Worm (Caenorhabditis elegans): Measurements from ENCODE around the gene K09F5.1.

Gene K09F5.1

DNA sequence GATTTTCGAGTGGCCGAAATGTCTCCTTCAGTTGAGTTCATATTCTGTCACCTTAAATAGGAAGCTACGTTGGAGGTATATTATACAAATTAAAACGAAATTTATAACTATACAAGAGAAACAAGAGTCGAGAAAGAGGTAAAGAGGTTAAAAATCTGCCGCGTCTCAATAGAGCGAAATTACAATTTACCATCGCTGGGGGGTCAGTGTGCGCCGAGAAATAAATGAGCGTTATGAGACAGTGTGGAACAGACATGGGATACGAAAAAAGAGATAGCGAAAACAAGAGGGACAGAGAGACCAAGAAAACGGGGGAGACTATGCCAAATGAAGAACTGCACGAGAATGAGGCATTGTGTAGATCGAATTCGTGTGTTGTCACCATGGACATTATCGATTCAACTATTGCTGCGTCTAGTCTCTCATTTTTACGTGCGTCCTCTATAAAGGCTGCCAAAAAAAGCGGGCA lies 48.5 kb downstream of the K09F5.1 start, which contains the start of gene ZK154.5 (continued):
- TF ChIP-seq ztf-18 (tag; optimal IDR thresholded peaks at IDR 0.05) (no peak), hrde-1 (tag; optimal IDR thresholded peaks at IDR 0.05; ENCODE audit: borderline replicate concordance) (no peak), T26A5.8 (tag; optimal IDR thresholded peaks at IDR 0.05) (no peak), Y79H2A.3 (GFP tag; conservative IDR thresholded peaks at IDR 0.05) (no peak), dox-1 (GFP tag; IDR thresholded peaks at IDR 0.05) (peak; percentile 57; the same call in 1 of the 2 replicates), ztf-25 (GFP tag; IDR thresholded peaks at IDR 0.05) (no peak), F10E7.11 (tag; optimal IDR thresholded peaks at IDR 0.05) (no peak), hmg-1.2 (GFP tag; IDR thresholded peaks at IDR 0.05) (peak; percentile 89), ceh-27 (GFP tag; optimal IDR thresholded peaks at IDR 0.05) (peak; percentile 31), tbp1 (GFP tag; optimal IDR thresholded peaks at IDR 0.05) (peak; percentile 14), zim-3 (tag; optimal IDR thresholded peaks at IDR 0.05) (no peak), nhr-179 (tag; optimal IDR thresholded peaks at IDR 0.05) (no peak), nhr-90 (tag; optimal IDR thresholded peaks at IDR 0.05) (no peak), tbx-9 (tag; optimal IDR thresholded peaks at IDR 0.05; ENCODE audit: borderline replicate concordance) (no peak), attf-5 (GFP tag; optimal IDR thresholded peaks at IDR 0.05) (peak; percentile 47), gei-17 (GFP tag; optimal IDR thresholded peaks at IDR 0.05) (peak; percentile 48), nhr-80 (tag; optimal IDR thresholded peaks at IDR 0.05) (peak; percentile 55), let-607 (tag; optimal IDR thresholded peaks at IDR 0.05) (peak; percentile 40 to 54), rpc-1 (optimal IDR thresholded peaks at IDR 0.05) (no peak), rpc-1 (tag; optimal IDR thresholded peaks at IDR 0.05) (no peak), madf-6 (GFP tag; IDR thresholded peaks at IDR 0.05) (no peak; the same call in 1 of the 2 replicates), athp-1 (tag; optimal IDR thresholded peaks at IDR 0.05) (no peak), repo-1 (tag; optimal IDR thresholded peaks at IDR 0.05) (no peak), egl-44 (GFP tag; IDR thresholded peaks at IDR 0.05) (no peak), lin-35 (GFP tag; optimal IDR thresholded peaks at IDR 0.05) (no peak), Y56A3A.18 (GFP tag; IDR thresholded peaks at IDR 0.05) (no peak), rcor-1 (GFP tag; IDR thresholded peaks at IDR 0.05) (0 out of 2 replicates have a peak, but pooled peaks have one; percentile 16), ztf-28 (GFP tag; IDR thresholded peaks at IDR 0.05) (no peak), lin-26 (GFP tag; IDR thresholded peaks at IDR 0.05) (no peak)

Data from whole organism, young adult.